Fruit fly (Drosophila melanogaster): ENCODE results near the gene whe.

DNA sequence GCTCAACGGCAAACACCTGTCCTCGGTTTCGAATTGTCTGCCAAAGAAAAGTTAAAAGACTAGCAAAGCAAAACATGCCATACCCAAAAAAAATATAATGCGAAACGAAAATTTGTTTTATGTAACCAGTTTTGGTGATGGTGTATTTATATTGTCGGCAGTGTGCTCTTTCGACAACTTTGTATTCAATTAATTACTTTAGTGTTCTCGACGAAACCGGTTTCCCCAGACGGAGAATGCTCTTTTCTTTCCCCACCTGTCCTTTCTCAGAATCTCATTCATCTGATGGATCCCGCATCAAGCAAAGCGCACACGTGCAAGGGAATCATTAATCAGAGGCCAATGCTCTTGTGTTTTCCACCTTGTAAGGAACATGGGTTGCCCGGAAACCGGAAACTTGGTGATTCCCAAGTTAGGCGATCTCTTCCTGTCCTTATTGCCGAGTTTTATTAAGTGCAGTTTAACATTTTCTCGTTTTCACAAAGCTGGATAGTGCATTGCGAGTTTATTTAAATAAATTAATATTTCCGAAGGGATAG, 24.2 kb downstream of the whe start:
- TF ChIP-seq Dfd (GFP tag; optimal IDR thresholded peaks at IDR 0.05) (no peak), dl (GFP tag; optimal IDR thresholded peaks at IDR 0.05; ENCODE audit: insufficient read depth in 1 of 2, partially characterized antibody in 2 of 2) (no peak)
